Worm (Caenorhabditis elegans) whole organism, early embryonic: ENCODE results near the gene T07C12.10.

Source experiments
- F13C5.2 ChIP-seq: sonication (generic microtip); optimal IDR thresholded peaks from 2 replicates; lab custom pipeline; 2017; ENCODE audit warnings: mild to moderate bottlenecking, missing genetic modification characterization, inconsistent platforms, missing compliant biosample characterization
- ama-1 ChIP-seq: fragments of 150-350 bp; optimal IDR thresholded peaks from 2 replicates; lab custom pipeline; 2014
- ceh-13 ChIP-seq: fragments of 200-800 bp; sonication (Bioruptor generic); optimal IDR thresholded peaks from 2 replicates; lab custom pipeline; 2018; ENCODE audit warnings: mild to moderate bottlenecking, missing genetic modification characterization, missing compliant biosample characterization

DNA sequence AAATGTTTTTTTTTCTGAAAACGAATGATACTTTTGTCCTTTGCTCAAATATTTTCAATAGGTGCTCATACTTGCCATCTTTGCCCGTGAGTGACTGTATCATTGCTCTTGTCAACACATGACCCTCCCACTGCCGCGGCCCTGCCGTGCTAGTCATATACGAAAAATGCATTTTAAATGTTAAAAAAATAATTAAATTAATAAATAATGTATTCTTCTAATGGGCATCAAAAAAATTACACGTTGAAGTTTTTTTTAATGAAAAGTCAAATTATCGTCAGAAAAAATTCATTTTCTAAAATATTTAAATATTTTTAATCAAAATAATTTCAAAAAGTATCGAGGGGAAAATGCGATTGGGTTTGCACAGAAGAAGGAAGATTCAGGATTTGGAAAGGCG, 37.8 kb downstream of the T07C12.10 start, which contains the start of gene C50H2.7:
- no peak for TF ChIP-seq ama-1 (lab: Kevin White, UChicago)
- no peak for TF ChIP-seq ceh-13 (GFP tag; lab: Kevin White, UChicago)
- TF ChIP-seq F13C5.2 (tag; lab: Kevin White, UChicago): no peak
